Worm (Caenorhabditis elegans) whole organism, late embryonic: ENCODE results near the gene set-4.

Experiments used
- Y22D7AL.16 ChIP-seq: sonication (generic microtip); optimal IDR thresholded peaks from 2 replicates; lab custom pipeline; 2016; ENCODE audit warnings: missing genetic modification characterization, missing compliant biosample characterization
- fkh-10 ChIP-seq: fragments of 150-350 bp; optimal IDR thresholded peaks from 2 replicates; lab custom pipeline; 2014; ENCODE audit warnings: missing biosample characterization, missing genetic modification reagents, missing genetic modification characterization
- lin-11 ChIP-seq: fragments of 200-800 bp; sonication (Bioruptor generic); optimal IDR thresholded peaks from 2 replicates; lab custom pipeline; 2018; ENCODE audit warnings: mild to moderate bottlenecking, missing genetic modification characterization, missing compliant biosample characterization
- nhr-11 ChIP-seq: fragments of 150-350 bp; optimal IDR thresholded peaks from 2 replicates; lab custom pipeline; 2014; ENCODE audit warnings: missing biosample characterization, missing genetic modification characterization
- pat-9 ChIP-seq: fragments of 200-800 bp; sonication (Bioruptor generic); optimal IDR thresholded peaks from 2 replicates; lab custom pipeline; 2018; ENCODE audit warnings: mild to moderate bottlenecking, missing genetic modification characterization, moderate library complexity, missing compliant biosample characterization
- ref-2 ChIP-seq: sonication (generic microtip); optimal IDR thresholded peaks from 2 replicates; lab custom pipeline; 2016; ENCODE audit warnings: missing genetic modification characterization, missing compliant biosample characterization
- rnt-1 ChIP-seq: sonication (generic microtip); optimal IDR thresholded peaks from 2 replicates; lab custom pipeline; 2016; ENCODE audit warnings: missing genetic modification characterization, missing compliant biosample characterization
- syd-9 ChIP-seq: sonication (generic microtip); optimal IDR thresholded peaks from 2 replicates; lab custom pipeline; 2016; ENCODE audit warnings: mild to moderate bottlenecking, missing genetic modification characterization, moderate library complexity, missing compliant biosample characterization

DNA sequence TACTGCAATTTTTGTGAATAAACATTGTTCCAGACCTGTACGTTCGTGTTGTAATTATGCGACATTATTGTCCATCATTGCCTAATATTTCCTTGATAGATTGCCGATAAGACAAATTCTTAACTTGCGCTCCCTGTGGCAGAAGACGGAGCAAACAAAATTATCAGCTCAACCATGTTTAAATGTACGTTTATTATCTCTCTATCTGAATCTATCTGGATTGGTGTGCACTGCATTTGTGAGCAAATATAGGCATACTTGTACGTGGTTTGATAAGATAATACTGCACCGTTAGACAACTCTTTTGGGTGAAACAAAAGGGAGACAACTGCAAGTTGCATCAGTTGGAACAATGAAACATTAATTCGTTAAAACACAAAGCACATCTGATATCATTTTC lies 3.8 kb downstream of the set-4 start:
- TF ChIP-seq syd-9 (tag; lab: Kevin White, UChicago): no peak
- no peak for TF ChIP-seq fkh-10 (GFP tag; lab: Kevin White, UChicago)
- TF ChIP-seq rnt-1: no peak
- no peak for TF ChIP-seq lin-11 (tag; lab: Kevin White, UChicago)
- no peak for TF ChIP-seq nhr-11
- no peak for TF ChIP-seq Y22D7AL.16 (tag; lab: Kevin White, UChicago)
- no peak for TF ChIP-seq pat-9 (tag; lab: Kevin White, UChicago)
- no peak for TF ChIP-seq ref-2 (tag; lab: Kevin White, UChicago)
